Fruit fly (Drosophila melanogaster): ENCODE results near the gene Tnks.

dm6 chr3R:25618114-25618513 lies 43.0 kb downstream of the Tnks start, which contains the start of gene CG5071:
- TF ChIP-seq Dll (optimal IDR thresholded peaks at IDR 0.05) (no peak), usp (GFP tag; optimal IDR thresholded peaks at IDR 0.05) (no peak), psq (optimal IDR thresholded peaks at IDR 0.05) (no peak), EcR (GFP tag; optimal IDR thresholded peaks at IDR 0.05) (no peak), pan (optimal IDR thresholded peaks at IDR 0.05) (no peak), CG8478 (optimal IDR thresholded peaks at IDR 0.05) (no peak)
